Fruit fly (Drosophila melanogaster) whole organism, prepupa: ENCODE data around the gene Or33a.

ENCODE experiments used
- CG11902 ChIP-seq: fragments of 200-800 bp; sonication (Bioruptor generic); optimal IDR thresholded peaks from 3 replicates; lab custom pipeline; 2016; ENCODE audit warnings: missing biosample characterization, missing genetic modification characterization
- CG6163 ChIP-seq: fragments of 200-800 bp; sonication (Bioruptor generic); IDR thresholded peaks from 3 replicates; pipeline ENCODE4 v1.3.6; 2022; ENCODE audit warnings: missing biosample characterization, missing genetic modification characterization
- CG6276 ChIP-seq: fragments of 200-800 bp; sonication (Bioruptor generic); optimal IDR thresholded peaks from 2 replicates; lab custom pipeline; 2017; ENCODE audit warnings: missing biosample characterization, mild to moderate bottlenecking, missing genetic modification characterization
- Lpt ChIP-seq: fragments of 200-800 bp; sonication (Bioruptor generic); optimal IDR thresholded peaks from 3 replicates; lab custom pipeline; 2016; ENCODE audit warnings: missing biosample characterization, missing genetic modification characterization
- fd59A ChIP-seq: fragments of 200-800 bp; sonication (Bioruptor generic); optimal IDR thresholded peaks from 2 replicates; lab custom pipeline; 2017; ENCODE audit warnings: missing biosample characterization, mild to moderate bottlenecking, missing genetic modification characterization, missing genetic modification reagents

dm6 chr2L:11904181-11904580, 30.1 kb upstream of the Or33a start:
- TF ChIP-seq CG6163 = no peak
- TF ChIP-seq fd59A (GFP tag; lab: Kevin White, UChicago) = no peak
- no peak for TF ChIP-seq CG6276 (GFP tag; lab: Kevin White, UChicago)
- no peak for TF ChIP-seq CG11902 (GFP tag; lab: Kevin White, UChicago)
- TF ChIP-seq Lpt (GFP tag; lab: Kevin White, UChicago) = no peak
